Worm (Caenorhabditis elegans) whole organism, L2 larva: ENCODE results near the gene srg-3.

Experiments
- R02D3.7 ChIP-seq: fragments of 150-350 bp; optimal IDR thresholded peaks from 2 replicates; lab custom pipeline; 2014; ENCODE audit warnings: missing biosample characterization, missing genetic modification characterization
- ama-1 ChIP-seq: fragments of 150-350 bp; optimal IDR thresholded peaks from 2 replicates; lab custom pipeline; 2018; ENCODE audit warnings: inconsistent platforms
- blmp-1 ChIP-seq: sonication (generic microtip); optimal IDR thresholded peaks from 2 replicates; lab custom pipeline; 2017; ENCODE audit warnings: missing genetic modification characterization, mild to moderate bottlenecking, missing compliant biosample characterization, antibody characterized with exemption, moderate library complexity; ENCODE audit not compliant: insufficient read depth
- mdl-1 ChIP-seq, 2 experiments: fragments of 150-350 bp in 1 of 2; sonication (generic microtip) in 1 of 2; optimal IDR thresholded peaks; 2 replicates each; lab custom pipeline; 2017; ENCODE audit warnings: missing biosample characterization in 2 of 2, missing genetic modification characterization in 2 of 2
- nhr-11 ChIP-seq: fragments of 150-350 bp; optimal IDR thresholded peaks from 2 replicates; lab custom pipeline; 2014; ENCODE audit warnings: missing biosample characterization, missing genetic modification characterization
- nhr-77 ChIP-seq: fragments of 150-350 bp; optimal IDR thresholded peaks from 2 replicates; lab custom pipeline; 2014; ENCODE audit warnings: missing biosample characterization, missing genetic modification characterization
- skn-1 ChIP-seq: sonication (generic microtip); optimal IDR thresholded peaks from 2 replicates; lab custom pipeline; 2017; ENCODE audit warnings: missing biosample characterization, missing genetic modification characterization
- snpc-4 ChIP-seq: fragments of 150-350 bp; optimal IDR thresholded peaks from 2 replicates; lab custom pipeline; 2014; ENCODE audit warnings: missing biosample characterization, missing genetic modification characterization
- zag-1 ChIP-seq: fragments of 150-350 bp; optimal IDR thresholded peaks from 2 replicates; lab custom pipeline; 2014; ENCODE audit warnings: missing biosample characterization, missing genetic modification characterization

DNA sequence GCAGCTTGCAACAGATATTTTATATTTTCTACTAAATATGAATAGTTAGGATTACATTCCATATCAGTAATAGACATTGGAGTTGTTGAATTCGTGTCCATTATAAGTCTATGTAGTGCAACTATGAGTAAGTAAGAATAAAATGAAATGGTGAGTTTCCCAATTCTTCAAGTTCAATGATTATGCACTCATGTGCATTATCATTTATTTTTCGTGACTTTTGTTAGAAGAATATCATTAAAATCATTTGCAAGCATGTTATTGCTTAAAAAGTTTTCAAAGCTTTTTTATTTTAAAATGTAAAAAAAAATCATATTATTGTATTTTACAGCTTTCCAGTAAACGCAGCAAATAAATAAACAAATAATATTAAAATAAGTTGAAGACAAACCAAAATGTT lies 13.5 kb downstream of the srg-3 start, which contains the start of gene srg-9:
- TF ChIP-seq ama-1: no peak
- no peak for TF ChIP-seq mdl-1 (tag; optimal IDR thresholded peaks at IDR 0.05; lab: Kevin White, UChicago)
- no peak for TF ChIP-seq nhr-77 (tag; lab: Kevin White, UChicago)
- no peak for TF ChIP-seq snpc-4 (tag; lab: Kevin White, UChicago)
- TF ChIP-seq skn-1: no peak
- TF ChIP-seq blmp-1 (tag; lab: Kevin White, UChicago): no peak
- TF ChIP-seq nhr-11 (tag; lab: Kevin White, UChicago): no peak
- no peak for TF ChIP-seq zag-1 (tag; lab: Kevin White, UChicago)
- no peak for TF ChIP-seq R02D3.7 (tag; lab: Kevin White, UChicago)
